Worm (Caenorhabditis elegans): ENCODE measurements around the gene H20J04.1.

Gene H20J04.1

ce11 chrII:4355217-4355616, at the start of gene H20J04.1, which contains the start of gene H20J04.7:
H20J04.1 (plus strand) TSS chrII:4355613.
H20J04.7 (minus strand) TSS chrII:4355317.
- TF ChIP-seq nhr-77 (tag; optimal IDR thresholded peaks at IDR 0.05) = no peak
- TF ChIP-seq fkh-10 (GFP tag; optimal IDR thresholded peaks at IDR 0.05) = no peak
- no peak for TF ChIP-seq pha-4 (tag; optimal IDR thresholded peaks at IDR 0.05)

- no peak for TF ChIP-seq egl-5 (tag; optimal IDR thresholded peaks at IDR 0.05)
- no peak for TF ChIP-seq nhr-77 (tag; optimal IDR thresholded peaks at IDR 0.05)
- TF ChIP-seq unc-39 (tag; optimal IDR thresholded peaks at IDR 0.05) = no peak
- no peak for TF ChIP-seq nhr-23 (tag; optimal IDR thresholded peaks at IDR 0.05)
- no peak for TF ChIP-seq jun-1 (tag; optimal IDR thresholded peaks at IDR 0.05)
- no peak for TF ChIP-seq R02D3.7 (tag; optimal IDR thresholded peaks at IDR 0.05)
- no peak for TF ChIP-seq lin-39 (tag; optimal IDR thresholded peaks at IDR 0.05)
These were observed 48.3 kb upstream of the H20J04.1 start, which contains the start of gene Y52E8A.3 for ce11 chrII:4306921-4307630. Y52E8A.3 (minus strand) TSS chrII:4306971.

- TF ChIP-seq lin-39 (tag; optimal IDR thresholded peaks at IDR 0.05) (no peak), lsy-12 (tag; optimal IDR thresholded peaks at IDR 0.05) (no peak), lin-15B (tag; optimal IDR thresholded peaks at IDR 0.05) (no peak), nhr-25 (tag; optimal IDR thresholded peaks at IDR 0.05) (no peak), nhr-23 (tag; optimal IDR thresholded peaks at IDR 0.05) (no peak), elt-2 (tag; optimal IDR thresholded peaks at IDR 0.05) (no peak), nhr-43 (tag; optimal IDR thresholded peaks at IDR 0.05; ENCODE audit: poor library complexity, severe bottlenecking) (no peak), unc-62 (GFP tag; optimal IDR thresholded peaks at IDR 0.05) (no peak), nhr-67 (tag; optimal IDR thresholded peaks at IDR 0.05) (no peak), elt-1 (tag; optimal IDR thresholded peaks at IDR 0.05) (no peak), pqm-1 (tag; optimal IDR thresholded peaks at IDR 0.05) (no peak), ztf-4 (tag; optimal IDR thresholded peaks at IDR 0.05) (no peak), ceh-28 (tag; optimal IDR thresholded peaks at IDR 0.05) (no peak)
These were observed 43.3 kb upstream of the H20J04.1 start, which contains the start of gene plep-1 for ce11 chrII:4312115-4312514. plep-1 (minus strand) TSS chrII:4312215.

- no peak for TF ChIP-seq unc-39 (tag; optimal IDR thresholded peaks at IDR 0.05)
- TF ChIP-seq zag-1 (tag; optimal IDR thresholded peaks at IDR 0.05) = no peak
- TF ChIP-seq lsy-12 (tag; optimal IDR thresholded peaks at IDR 0.05) = no peak
- no peak for TF ChIP-seq ztf-11 (tag; optimal IDR thresholded peaks at IDR 0.05)
- no peak for TF ChIP-seq nhr-77 (tag; optimal IDR thresholded peaks at IDR 0.05)
- TF ChIP-seq ceh-28 (tag; optimal IDR thresholded peaks at IDR 0.05) = no peak
- TF ChIP-seq nhr-237 (tag; optimal IDR thresholded peaks at IDR 0.05) = no peak
- no peak for TF ChIP-seq egl-27 (tag; optimal IDR thresholded peaks at IDR 0.05)
- no peak for TF ChIP-seq ztf-4 (tag; optimal IDR thresholded peaks at IDR 0.05)
- no peak for TF ChIP-seq ceh-9 (tag; optimal IDR thresholded peaks at IDR 0.05)
- no peak for TF ChIP-seq skn-1 (tag; optimal IDR thresholded peaks at IDR 0.05)
- TF ChIP-seq mml-1 (tag; optimal IDR thresholded peaks at IDR 0.05) = no peak
- TF ChIP-seq fos-1 (tag; optimal IDR thresholded peaks at IDR 0.05) = no peak
- no peak for TF ChIP-seq ZK546.5 (tag; optimal IDR thresholded peaks at IDR 0.05)
- no peak for TF ChIP-seq nhr-25 (tag; optimal IDR thresholded peaks at IDR 0.05)
- no peak for TF ChIP-seq mdl-1 (tag; optimal IDR thresholded peaks at IDR 0.05)
- TF ChIP-seq lin-39 (tag; optimal IDR thresholded peaks at IDR 0.05) = no peak
- TF ChIP-seq eor-1 (tag; optimal IDR thresholded peaks at IDR 0.05) = no peak
These were observed 39.4 kb upstream of the H20J04.1 start, which contains the start of gene srw-40 for ce11 chrII:4316011-4316410. srw-40 (minus strand) TSS chrII:4316111.

- no peak for TF ChIP-seq ceh-16 (tag; optimal IDR thresholded peaks at IDR 0.05)
- no peak for TF ChIP-seq ztf-4 (tag; optimal IDR thresholded peaks at IDR 0.05)
These were observed 35.8 kb upstream of the H20J04.1 start, which contains the start of gene Y52E8A.6 for ce11 chrII:4319537-4320019. Y52E8A.6 (minus strand) TSS chrII:4319969.

- TF ChIP-seq skn-1 (tag; optimal IDR thresholded peaks at IDR 0.05) (no peak), elt-1 (tag; optimal IDR thresholded peaks at IDR 0.05) (no peak), zag-1 (tag; optimal IDR thresholded peaks at IDR 0.05) (no peak), ceh-16 (tag; optimal IDR thresholded peaks at IDR 0.05) (no peak), nhr-67 (tag; optimal IDR thresholded peaks at IDR 0.05) (no peak), egl-27 (tag; optimal IDR thresholded peaks at IDR 0.05) (no peak)
These were observed 35.0 kb upstream of the H20J04.1 start, which contains the start of gene Y52E8A.2 for ce11 chrII:4320455-4320854. Y52E8A.2 (plus strand) TSS chrII:4320836.

Data from whole organism, L3 larva.